Worm (Caenorhabditis elegans): Measurements from ENCODE around the gene F14D7.1.

F14D7.1 gene

ce11 chrV:14289363-14289762, at the start of gene F14D7.1:
TSS of gene F14D7.1 (minus strand) at chrV:14289463.
- no peak for TF ChIP-seq unc-62 (GFP tag; optimal IDR thresholded peaks at IDR 0.05)

ce11 chrV:14336655-14337054, 47.4 kb upstream of the F14D7.1 start, which contains the start of gene srm-6:
TSS of gene srm-6 (plus strand) at chrV:14336955.
- no peak for TF ChIP-seq unc-62 (GFP tag; optimal IDR thresholded peaks at IDR 0.05)

ce11 chrV:14334901-14335300, 45.6 kb upstream of the F14D7.1 start, which contains the start of gene srm-5:
TSS of gene srm-5 (plus strand) at chrV:14335201.
- no peak for TF ChIP-seq unc-62 (GFP tag; optimal IDR thresholded peaks at IDR 0.05)

ce11 chrV:14333116-14333515, 43.9 kb upstream of the F14D7.1 start, which contains the start of gene srm-4:
TSS of gene srm-4 (plus strand) at chrV:14333416.
- no peak for TF ChIP-seq unc-62 (GFP tag; optimal IDR thresholded peaks at IDR 0.05)

- TF ChIP-seq unc-62 (GFP tag; optimal IDR thresholded peaks at IDR 0.05): no peak
Observed at ce11 chrV:14331477-14331876, 42.2 kb upstream of the F14D7.1 start, which contains the start of gene F47B8.8. TSS of gene F47B8.8 (plus strand) at chrV:14331733.

- no peak for TF ChIP-seq unc-62 (GFP tag; optimal IDR thresholded peaks at IDR 0.05)
Observed at ce11 chrV:14328806-14329205, 39.5 kb upstream of the F14D7.1 start, which contains the start of gene pepm-1. TSS of gene pepm-1 (plus strand) at chrV:14329106.

ce11 chrV:14327776-14328175, 38.5 kb upstream of the F14D7.1 start, which contains the start of gene F47B8.5:
TSS of gene F47B8.5 (minus strand) at chrV:14327876.
- no peak for TF ChIP-seq unc-62 (GFP tag; optimal IDR thresholded peaks at IDR 0.05)

- TF ChIP-seq unc-62 (GFP tag; optimal IDR thresholded peaks at IDR 0.05): no peak
Observed at ce11 chrV:14324502-14325467, 35.5 kb upstream of the F14D7.1 start, which contains the start of the genes F47B8.4 and F47B8.18. TSS of gene F47B8.4 (minus strand) at chrV:14324673. TSS of gene F47B8.18 (minus strand) at chrV:14325464.

ce11 chrV:14322743-14323142, 33.5 kb upstream of the F14D7.1 start, which contains the start of gene F47B8.3:
TSS of gene F47B8.3 (minus strand) at chrV:14323003.
- TF ChIP-seq unc-62 (GFP tag; optimal IDR thresholded peaks at IDR 0.05): no peak

- no peak for TF ChIP-seq unc-62 (GFP tag; optimal IDR thresholded peaks at IDR 0.05)
Observed at ce11 chrV:14320730-14321319, 31.6 kb upstream of the F14D7.1 start.

ce11 chrV:14320246-14320645, 31.0 kb upstream of the F14D7.1 start, which contains the start of gene F47B8.14:
TSS of gene F47B8.14 (plus strand) at chrV:14320546.
- no peak for TF ChIP-seq unc-62 (GFP tag; optimal IDR thresholded peaks at IDR 0.05)

- TF ChIP-seq unc-62 (GFP tag; optimal IDR thresholded peaks at IDR 0.05): no peak
Observed at ce11 chrV:14319101-14319781, 30.0 kb upstream of the F14D7.1 start, which contains the start of gene F47B8.13. TSS of gene F47B8.13 (minus strand) at chrV:14319731.

- TF ChIP-seq unc-62 (GFP tag; optimal IDR thresholded peaks at IDR 0.05): no peak
Observed at ce11 chrV:14317621-14318020, 28.4 kb upstream of the F14D7.1 start.

- no peak for TF ChIP-seq unc-62 (GFP tag; optimal IDR thresholded peaks at IDR 0.05)
Observed at ce11 chrV:14317204-14317603, 27.9 kb upstream of the F14D7.1 start.

- TF ChIP-seq unc-62 (GFP tag; optimal IDR thresholded peaks at IDR 0.05): no peak
Observed at ce11 chrV:14316525-14316924, 27.3 kb upstream of the F14D7.1 start, which contains the start of gene F47B8.2. TSS of gene F47B8.2 (minus strand) at chrV:14316625.
